Worm (Caenorhabditis elegans): Measurements from ENCODE around the gene T24F1.4.

Gene T24F1.4

DNA sequence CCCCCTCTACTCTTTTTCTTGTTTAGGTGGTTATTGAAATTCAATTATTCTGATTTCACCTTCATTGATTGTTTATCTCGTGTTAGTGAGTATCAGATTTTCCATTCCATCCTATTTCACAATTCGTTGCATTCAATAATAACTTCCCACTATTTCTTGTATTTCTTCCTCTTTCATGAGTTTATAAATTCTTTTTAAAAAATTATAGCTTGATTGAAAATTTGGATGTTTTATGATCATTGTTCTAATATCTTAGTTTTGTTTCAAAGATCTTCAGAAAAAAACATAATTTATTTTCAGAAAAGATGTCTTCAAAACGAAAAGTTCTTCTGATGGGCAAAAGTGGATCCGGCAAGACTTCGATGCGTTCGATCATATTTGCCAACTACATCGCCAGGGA lies 13.0 kb downstream of the T24F1.4 start, which contains the start of gene raga-1:
raga-1 (plus strand) TSS at position 301 of the 400 bp plus-strand sequence.
- no peak for TF ChIP-seq tlp-1 (tag; optimal IDR thresholded peaks at IDR 0.05)
- TF ChIP-seq nhr-12 (tag; optimal IDR thresholded peaks at IDR 0.05): no peak
- no peak for TF ChIP-seq mef-2 (tag; optimal IDR thresholded peaks at IDR 0.05)
- TF ChIP-seq nhr-85 (tag): no peak
- TF ChIP-seq vab-15 (tag; optimal IDR thresholded peaks at IDR 0.05): no peak
- no peak for TF ChIP-seq sup-37 (GFP tag; optimal IDR thresholded peaks at IDR 0.05)
- no peak for TF ChIP-seq ztf-4 (tag; optimal IDR thresholded peaks at IDR 0.05)
- no peak for TF ChIP-seq lin-39 (tag; optimal IDR thresholded peaks at IDR 0.05)
- TF ChIP-seq fkh-8 (tag; optimal IDR thresholded peaks at IDR 0.05): no peak
- TF ChIP-seq fos-1 (tag; optimal IDR thresholded peaks at IDR 0.05): no peak
- no peak for TF ChIP-seq fkh-4 (tag; optimal IDR thresholded peaks at IDR 0.05; ENCODE audit: borderline replicate concordance)
- no peak for TF ChIP-seq rnt-1 (tag; optimal IDR thresholded peaks at IDR 0.05)
- TF ChIP-seq nhr-237 (tag; optimal IDR thresholded peaks at IDR 0.05): no peak
- TF ChIP-seq nhr-20 (tag; optimal IDR thresholded peaks at IDR 0.05): no peak
- TF ChIP-seq ama-1 (optimal IDR thresholded peaks at IDR 0.05): no peak
- no peak for TF ChIP-seq lin-15B (tag; optimal IDR thresholded peaks at IDR 0.05)
- TF ChIP-seq nhr-77 (tag; optimal IDR thresholded peaks at IDR 0.05): no peak
- no peak for TF ChIP-seq grh-1 (GFP tag; IDR thresholded peaks at IDR 0.05)

DNA sequence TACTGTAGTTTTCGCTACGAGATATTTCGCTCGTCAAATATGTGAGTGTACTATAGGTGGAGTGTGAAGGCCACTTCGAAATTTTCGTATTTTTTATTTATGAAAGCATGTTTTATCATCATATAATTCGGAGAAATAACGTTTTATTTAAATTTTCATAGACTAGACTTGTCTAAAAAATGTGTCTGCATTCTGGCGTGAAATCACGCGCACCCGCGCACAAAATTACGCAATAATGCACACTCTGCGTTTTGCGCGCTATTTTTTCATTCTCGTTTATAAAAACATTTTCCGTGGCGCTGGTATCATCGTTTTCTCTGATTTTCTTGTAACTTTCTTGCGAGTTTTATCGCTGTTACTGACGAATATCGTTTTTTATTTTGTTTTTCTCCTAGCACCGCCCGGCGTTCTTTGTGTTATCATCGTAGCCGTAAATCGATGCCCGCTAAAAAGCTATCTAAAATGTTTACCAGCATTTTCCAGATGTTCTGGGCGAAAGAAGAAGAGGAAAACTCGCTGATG lies 16.8 kb downstream of the T24F1.4 start, which contains the start of gene saps-1:
saps-1 (plus strand) TSS at position 472 of the 522 bp plus-strand sequence.
- TF ChIP-seq pqm-1 (tag; optimal IDR thresholded peaks at IDR 0.05): no peak
- TF ChIP-seq snpc-4 (tag; optimal IDR thresholded peaks at IDR 0.05): no peak
- TF ChIP-seq unc-86 (tag; optimal IDR thresholded peaks at IDR 0.05): no peak
- no peak for TF ChIP-seq efl-3 (GFP tag; optimal IDR thresholded peaks at IDR 0.05)
- no peak for TF ChIP-seq ztf-4 (tag; optimal IDR thresholded peaks at IDR 0.05)
- peak; percentile 33 to 41 for TF ChIP-seq lsy-2 (tag; optimal IDR thresholded peaks at IDR 0.05)
- peak; percentile 19 for TF ChIP-seq nhr-71 (tag; optimal IDR thresholded peaks at IDR 0.05)
- no peak for TF ChIP-seq nhr-28 (tag; optimal IDR thresholded peaks at IDR 0.05)
- peak in 2 of 3 experiments; percentile 47 to 57 for TF ChIP-seq dpl-1 (GFP tag; optimal IDR thresholded peaks at IDR 0.05)
- TF ChIP-seq pag-3 (tag; optimal IDR thresholded peaks at IDR 0.05; ENCODE audit: borderline replicate concordance, insufficient read depth): no peak
- no peak for TF ChIP-seq sptf-1 (tag; optimal IDR thresholded peaks at IDR 0.05)
- no peak for TF ChIP-seq ztf-11 (tag; optimal IDR thresholded peaks at IDR 0.05)
- no peak for TF ChIP-seq sup-37 (GFP tag; optimal IDR thresholded peaks at IDR 0.05)
- TF ChIP-seq ceh-8 (GFP tag; optimal IDR thresholded peaks at IDR 0.05): no peak
- no peak for TF ChIP-seq ets-5 (GFP tag; IDR thresholded peaks at IDR 0.05)
- no peak for TF ChIP-seq unc-62 (GFP tag; optimal IDR thresholded peaks at IDR 0.05)
- TF ChIP-seq isw-1 (GFP tag; IDR thresholded peaks at IDR 0.05): no peak
- TF ChIP-seq unc-30 (tag; optimal IDR thresholded peaks at IDR 0.05): no peak
- TF ChIP-seq mab-9 (GFP tag; IDR thresholded peaks at IDR 0.05): no peak
- peak; percentile 31 for TF ChIP-seq nhr-85 (tag)
- TF ChIP-seq F16B12.6 (tag; optimal IDR thresholded peaks at IDR 0.05): peak; percentile 87
- TF ChIP-seq unc-98 (GFP tag; IDR thresholded peaks at IDR 0.05): no peak
- TF ChIP-seq efl-1 (optimal IDR thresholded peaks at IDR 0.05): peak; percentile 48 to 58
- peak; percentile 38 to 94 for TF ChIP-seq efl-1 (GFP tag; optimal IDR thresholded peaks at IDR 0.05 in 1 of 2)
- TF ChIP-seq aly-2 (tag; optimal IDR thresholded peaks at IDR 0.05): no peak
- TF ChIP-seq ceh-90 (tag; optimal IDR thresholded peaks at IDR 0.05): no peak
- no peak for TF ChIP-seq blmp-1 (tag; optimal IDR thresholded peaks at IDR 0.05)
- no peak for TF ChIP-seq alr-1 (tag; optimal IDR thresholded peaks at IDR 0.05; ENCODE audit: borderline replicate concordance)
- TF ChIP-seq nhr-84 (tag; optimal IDR thresholded peaks at IDR 0.05): no peak
- TF ChIP-seq nhr-11 (tag; optimal IDR thresholded peaks at IDR 0.05): no peak
- no peak for TF ChIP-seq fkh-8 (tag; optimal IDR thresholded peaks at IDR 0.05)
- TF ChIP-seq snu-23 (GFP tag; optimal IDR thresholded peaks at IDR 0.05): peak; percentile 37
- peak in 1 of 2 experiments; percentile 7 for TF ChIP-seq mdl-1 (tag; optimal IDR thresholded peaks at IDR 0.05)
- no peak for TF ChIP-seq lin-15B (tag; optimal IDR thresholded peaks at IDR 0.05)
- TF ChIP-seq hpl-2 (GFP tag; optimal IDR thresholded peaks at IDR 0.05): no peak
- TF ChIP-seq egl-13 (tag; optimal IDR thresholded peaks at IDR 0.05): no peak
- peak; percentile 44 for TF ChIP-seq nhr-20 (tag; optimal IDR thresholded peaks at IDR 0.05)
- no peak for TF ChIP-seq lin-39 (tag; optimal IDR thresholded peaks at IDR 0.05)
- no peak for TF ChIP-seq pax-3 (tag; optimal IDR thresholded peaks at IDR 0.05)
- TF ChIP-seq xbp-1 (tag; optimal IDR thresholded peaks at IDR 0.05): no peak
- no peak for TF ChIP-seq irx-1 (tag; optimal IDR thresholded peaks at IDR 0.05)
- TF ChIP-seq nhr-47 (tag; optimal IDR thresholded peaks at IDR 0.05): peak; percentile 12
